Worm (Caenorhabditis elegans): Measurements from ENCODE around the gene tiar-2.

DNA sequence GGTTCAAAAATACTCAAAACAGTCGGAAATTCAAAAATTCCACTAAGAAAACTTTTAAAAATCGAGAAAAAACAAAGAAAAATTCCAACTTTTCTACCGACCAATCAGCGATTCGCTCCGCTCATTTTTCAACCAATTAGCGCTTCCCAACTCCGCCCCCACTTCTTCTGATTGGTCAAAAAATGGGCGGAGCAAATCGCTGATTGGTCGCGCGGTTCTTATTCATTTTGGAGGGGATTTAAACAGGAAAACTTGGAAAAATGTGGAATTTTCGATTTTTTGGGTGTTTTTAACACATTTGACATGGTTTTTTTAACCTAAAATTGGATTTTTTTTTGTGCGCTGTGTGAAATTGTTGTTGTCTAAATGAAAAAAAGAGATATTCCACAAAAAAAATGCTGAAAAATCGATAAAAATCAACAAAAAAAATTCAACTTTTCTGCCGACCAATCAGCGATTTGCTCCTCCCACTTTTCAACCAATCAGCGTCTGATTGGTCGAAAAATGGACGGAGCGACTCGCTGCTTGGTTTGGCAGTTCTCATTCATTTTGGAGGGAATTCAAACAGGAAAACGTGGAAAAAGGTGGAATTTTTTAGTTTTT is 45.7 kb upstream of the tiar-2 start:
- TF ChIP-seq unc-86 (tag; optimal IDR thresholded peaks at IDR 0.05) (no peak), nfya-1 (tag; optimal IDR thresholded peaks at IDR 0.05) (peak; percentile 90), ets-4 (tag; optimal IDR thresholded peaks at IDR 0.05) (no peak), sox-4 (tag; optimal IDR thresholded peaks at IDR 0.05) (no peak), fkh-10 (GFP tag; optimal IDR thresholded peaks at IDR 0.05) (no peak), pqm-1 (tag; optimal IDR thresholded peaks at IDR 0.05) (no peak), eyg-1 (tag; optimal IDR thresholded peaks at IDR 0.05) (no peak), rnt-1 (tag; optimal IDR thresholded peaks at IDR 0.05) (no peak), ama-1 (optimal IDR thresholded peaks at IDR 0.05) (no peak), K02D7.2 (tag; optimal IDR thresholded peaks at IDR 0.05) (no peak)

Data from whole organism, late embryonic.